Fruit fly (Drosophila melanogaster) whole organism, embryonic: ENCODE results near the gene Etfb.

Source experiments
- B-H1 ChIP-seq: fragments of 200-800 bp; sonication (Bioruptor generic); IDR thresholded peaks from 3 replicates; pipeline ENCODE4 v1.3.6; 2022; ENCODE audit warnings: missing biosample characterization, missing genetic modification characterization
- Bdp1 ChIP-seq: fragments of 200-800 bp; sonication (Bioruptor generic); optimal IDR thresholded peaks from 3 replicates; lab custom pipeline; 2016; ENCODE audit warnings: missing biosample characterization, missing genetic modification characterization
- CG32772 ChIP-seq: fragments of 200-800 bp; sonication (Bioruptor generic); IDR thresholded peaks from 2 replicates; pipeline ENCODE4 v1.3.6; 2022; ENCODE audit warnings: missing biosample characterization, missing genetic modification characterization
- CG9215 ChIP-seq: fragments of 200-800 bp; sonication (Bioruptor generic); IDR thresholded peaks from 2 replicates; pipeline ENCODE4 v1.3.6; 2022; ENCODE audit warnings: missing biosample characterization, missing genetic modification characterization
- Lpt ChIP-seq: fragments of >200 bp; optimal IDR thresholded peaks from 2 replicates; lab custom pipeline; 2018; ENCODE audit warnings: missing biosample characterization, missing genetic modification characterization
- ara ChIP-seq: fragments of 200-800 bp; sonication (Bioruptor generic); IDR thresholded peaks from 2 replicates; pipeline ENCODE4 v1.3.6; 2022; ENCODE audit warnings: missing biosample characterization, missing genetic modification characterization
- bab2 ChIP-seq: fragments of 200-800 bp; sonication (Bioruptor generic); optimal IDR thresholded peaks from 2 replicates; lab custom pipeline; 2016; ENCODE audit warnings: missing biosample characterization, missing genetic modification characterization
- crc ChIP-seq: fragments of 200-800 bp; sonication (Bioruptor generic); optimal IDR thresholded peaks from 2 replicates; lab custom pipeline; 2016; ENCODE audit warnings: missing biosample characterization, missing genetic modification characterization
- dan ChIP-seq: fragments of 200-800 bp; sonication (Bioruptor generic); IDR thresholded peaks from 2 replicates; pipeline ENCODE4 v1.3.6; 2022; ENCODE audit warnings: missing biosample characterization, missing genetic modification characterization
- fru ChIP-seq: fragments of >200 bp; optimal IDR thresholded peaks from 2 replicates; lab custom pipeline; 2017
- grn ChIP-seq: fragments of 200-800 bp; sonication (Bioruptor generic); optimal IDR thresholded peaks from 3 replicates; lab custom pipeline; 2017; ENCODE audit warnings: missing biosample characterization, missing genetic modification characterization
- pb ChIP-seq: fragments of 200-800 bp; sonication (Bioruptor generic); optimal IDR thresholded peaks from 3 replicates; lab custom pipeline; 2016; ENCODE audit warnings: missing biosample characterization, missing genetic modification characterization
- schlank ChIP-seq: fragments of 200-800 bp; sonication (Bioruptor generic); optimal IDR thresholded peaks from 2 replicates; lab custom pipeline; 2018; ENCODE audit warnings: missing biosample characterization, mild to moderate bottlenecking, missing genetic modification characterization

DNA sequence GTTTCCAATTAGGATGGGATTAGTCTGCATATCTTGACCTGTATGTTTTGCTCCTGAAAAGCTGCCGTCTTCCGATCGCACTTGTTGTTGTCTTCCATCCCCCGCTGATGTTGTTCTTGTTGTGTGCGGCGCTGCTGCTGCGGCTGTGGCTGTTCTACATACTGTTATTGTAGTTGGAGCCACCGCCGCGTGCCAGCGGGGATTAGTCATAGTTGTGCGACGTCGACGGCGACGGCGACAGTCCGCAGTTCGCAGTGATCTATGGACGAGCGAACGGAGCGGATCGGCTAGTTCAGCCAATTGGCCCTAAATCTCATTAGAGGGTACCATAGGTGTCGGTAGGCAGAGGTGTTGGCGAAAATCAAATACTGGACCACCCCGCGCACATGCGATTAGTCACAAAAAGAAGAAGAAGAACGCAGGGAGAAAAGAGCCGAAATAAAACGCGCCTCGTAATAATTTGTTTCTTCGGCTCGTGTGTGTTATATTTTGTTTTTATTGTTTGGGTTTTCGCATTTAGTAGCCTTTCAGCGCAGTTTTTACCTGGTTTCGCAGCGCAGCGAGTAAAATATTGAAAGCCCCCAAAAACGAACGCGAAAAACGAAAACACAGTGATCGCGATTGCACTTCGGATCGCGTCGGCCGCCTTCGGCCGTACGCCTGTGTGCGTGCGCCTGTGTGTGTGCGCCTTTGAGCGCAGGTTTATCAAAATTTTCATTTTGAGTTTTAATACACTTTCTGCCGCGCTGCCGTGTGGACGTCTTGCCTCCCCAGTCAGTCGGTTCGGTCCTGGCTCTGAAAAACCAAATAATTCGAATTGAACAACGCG is 37.3 kb downstream of the Etfb start, which contains the start of gene kay:
- TF ChIP-seq schlank (no peak), CG32772 (GFP tag; lab: Robert Waterston, UW) (no peak), B-H1 (GFP tag; lab: Robert Waterston, UW) (no peak), Bdp1 (GFP tag; lab: Kevin White, UChicago) (no peak), CG9215 (GFP tag; lab: Robert Waterston, UW) (no peak), dan (GFP tag; lab: Robert Waterston, UW) (no peak), bab2 (GFP tag; lab: Kevin White, UChicago) (no peak), Lpt (GFP tag; lab: Kevin White, UChicago) (no peak), ara (GFP tag; lab: Robert Waterston, UW) (no peak), grn (GFP tag; lab: Kevin White, UChicago) (no peak), pb (no peak), fru (lab: Kevin White, UChicago) (no peak), crc (GFP tag; lab: Kevin White, UChicago) (no peak)
